Worm (Caenorhabditis elegans) whole organism, late embryonic: ENCODE data around the gene F54H12.2.

Experiments used
- K09A11.1 ChIP-seq: sonication (generic microtip); optimal IDR thresholded peaks from 2 replicates; lab custom pipeline; 2017; ENCODE audit warnings: antibody characterized with exemption, mild to moderate bottlenecking, missing genetic modification characterization, missing compliant biosample characterization; ENCODE audit not compliant: insufficient read depth
- ahr-1 ChIP-seq: sonication (generic microtip); optimal IDR thresholded peaks from 2 replicates; lab custom pipeline; 2016; ENCODE audit warnings: missing genetic modification characterization, missing compliant biosample characterization
- ceh-24 ChIP-seq: sonication (generic microtip); optimal IDR thresholded peaks from 2 replicates; lab custom pipeline; 2016; ENCODE audit warnings: mild to moderate bottlenecking, missing genetic modification characterization, missing compliant biosample characterization
- ceh-30 ChIP-seq: fragments of 150-350 bp; optimal IDR thresholded peaks from 2 replicates; lab custom pipeline; 2014; ENCODE audit warnings: missing biosample characterization, missing genetic modification characterization
- elt-2 ChIP-seq: sonication (generic microtip); optimal IDR thresholded peaks from 2 replicates; lab custom pipeline; 2016; ENCODE audit warnings: missing genetic modification reagents, missing genetic modification characterization, missing compliant biosample characterization
- hlh-30 ChIP-seq: sonication (generic microtip); optimal IDR thresholded peaks from 2 replicates; lab custom pipeline; 2017; ENCODE audit warnings: antibody characterized with exemption, missing genetic modification characterization, missing compliant biosample characterization; ENCODE audit not compliant: insufficient read depth
- hlh-6 ChIP-seq: sonication (generic microtip); optimal IDR thresholded peaks from 2 replicates; lab custom pipeline; 2016; ENCODE audit warnings: missing genotype, missing genetic modification characterization, missing compliant biosample characterization
- nfya-1 ChIP-seq: sonication (generic microtip); optimal IDR thresholded peaks from 2 replicates; lab custom pipeline; 2017; ENCODE audit warnings: missing genetic modification characterization, mild to moderate bottlenecking, missing compliant biosample characterization, antibody characterized with exemption, moderate library complexity
- unc-55 ChIP-seq: sonication (generic microtip); optimal IDR thresholded peaks from 2 replicates; lab custom pipeline; 2017; ENCODE audit warnings: missing biosample characterization, missing genetic modification reagents, missing genetic modification characterization
- ztf-16 ChIP-seq: sonication (generic microtip); optimal IDR thresholded peaks from 2 replicates; lab custom pipeline; 2017; ENCODE audit warnings: missing genetic modification characterization, missing compliant biosample characterization

DNA sequence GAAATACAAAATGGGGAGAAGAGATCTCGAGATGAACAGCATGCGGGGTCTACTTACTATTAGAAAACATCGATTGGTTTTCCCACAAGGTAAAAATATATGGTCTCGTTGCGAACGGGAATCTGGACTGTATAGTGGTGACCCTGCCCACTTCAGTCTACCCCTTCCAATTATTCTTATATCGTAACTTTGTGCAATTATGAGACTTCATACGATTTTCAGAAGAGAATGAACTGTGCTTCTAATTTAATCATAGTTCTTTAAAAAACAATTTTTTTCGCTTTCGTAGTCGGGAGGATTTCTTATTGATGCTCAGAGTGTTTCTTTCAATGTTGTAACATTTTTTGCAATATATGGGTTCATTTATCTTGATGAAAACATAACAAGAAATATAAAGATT, 7.7 kb downstream of the F54H12.2 start, which contains the start of gene F54H12.5:
- TF ChIP-seq hlh-30 (tag; lab: Kevin White, UChicago) = no peak
- TF ChIP-seq nfya-1 (tag; lab: Kevin White, UChicago) = no peak
- no peak for TF ChIP-seq K09A11.1 (tag; lab: Kevin White, UChicago)
- no peak for TF ChIP-seq ceh-24 (tag; lab: Kevin White, UChicago)
- no peak for TF ChIP-seq ztf-16 (tag; lab: Kevin White, UChicago)
- TF ChIP-seq ahr-1 (tag; lab: Kevin White, UChicago) = no peak
- no peak for TF ChIP-seq hlh-6 (tag; lab: Kevin White, UChicago)
- no peak for TF ChIP-seq elt-2 (tag; lab: Kevin White, UChicago)
- no peak for TF ChIP-seq ceh-30 (tag; lab: Kevin White, UChicago)
- no peak for TF ChIP-seq unc-55
